Fruit fly (Drosophila melanogaster): Measurements from ENCODE around the gene Tim9b.
A peak's percentile ranks its signal among the peaks of the same experiment; 100 is the strongest.

DNA sequence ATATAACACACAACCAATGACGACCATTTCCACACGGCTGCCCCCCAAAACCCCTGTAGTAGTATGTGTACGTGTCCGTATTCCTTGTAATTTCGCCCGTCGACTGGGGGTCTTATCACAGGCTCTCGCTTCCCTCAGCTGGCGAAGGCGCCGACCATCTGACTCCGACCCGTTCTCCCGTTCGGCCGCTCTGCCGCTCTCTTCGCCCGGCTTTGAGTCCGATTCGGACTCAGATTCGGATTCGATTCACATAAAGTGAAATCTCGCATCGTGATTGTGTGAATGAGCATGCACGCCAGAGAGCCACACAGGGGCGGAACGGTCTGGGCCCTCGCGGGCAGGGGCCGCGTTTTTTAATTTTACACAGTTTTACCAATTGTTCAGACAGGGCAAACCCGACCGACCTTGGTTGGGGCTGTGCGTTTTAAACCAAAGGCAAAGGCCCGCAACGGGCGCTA, 47.4 kb upstream of the Tim9b start:
- no peak for TF ChIP-seq psq (optimal IDR thresholded peaks at IDR 0.05)
- TF ChIP-seq EcR (GFP tag; optimal IDR thresholded peaks at IDR 0.05): no peak
- no peak for TF ChIP-seq usp (GFP tag; optimal IDR thresholded peaks at IDR 0.05)
- TF ChIP-seq CG8478 (optimal IDR thresholded peaks at IDR 0.05): no peak
- peak; percentile 19 for TF ChIP-seq Dll (optimal IDR thresholded peaks at IDR 0.05)

Data from whole organism.